Worm (Caenorhabditis elegans) whole organism, L3 larva: ENCODE results near the gene Y116A8B.4.

Source experiments
- daf-12 ChIP-seq: fragments of 150-350 bp; optimal IDR thresholded peaks from 2 replicates; lab custom pipeline; 2014; ENCODE audit warnings: missing biosample characterization, missing genetic modification reagents, missing genetic modification characterization
- lin-39 ChIP-seq: fragments of 150-350 bp; optimal IDR thresholded peaks from 2 replicates; lab custom pipeline; 2018; ENCODE audit warnings: missing biosample characterization, missing genetic modification reagents, missing genetic modification characterization
- lsy-12 ChIP-seq: sonication (generic microtip); optimal IDR thresholded peaks from 2 replicates; lab custom pipeline; 2016; ENCODE audit warnings: mild to moderate bottlenecking, missing genetic modification characterization, missing compliant biosample characterization
- nfya-1 ChIP-seq: sonication (generic microtip); optimal IDR thresholded peaks from 2 replicates; lab custom pipeline; 2017; ENCODE audit warnings: missing genetic modification characterization, mild to moderate bottlenecking, missing compliant biosample characterization, antibody characterized with exemption, moderate library complexity; ENCODE audit not compliant: insufficient read depth
- nhr-12 ChIP-seq: fragments of 150-350 bp; optimal IDR thresholded peaks from 2 replicates; lab custom pipeline; 2014; ENCODE audit warnings: missing biosample characterization, missing genetic modification characterization
- nhr-237 ChIP-seq: fragments of 150-350 bp; optimal IDR thresholded peaks from 2 replicates; lab custom pipeline; 2014; ENCODE audit warnings: missing biosample characterization, missing genetic modification characterization
- nhr-25 ChIP-seq: sonication (generic microtip); optimal IDR thresholded peaks from 2 replicates; lab custom pipeline; 2017; ENCODE audit warnings: missing biosample characterization, missing genetic modification characterization
- nhr-43 ChIP-seq: sonication (generic microtip); optimal IDR thresholded peaks from 2 replicates; lab custom pipeline; 2016; ENCODE audit warnings: mild to moderate bottlenecking, missing genetic modification characterization, missing compliant biosample characterization; ENCODE audit not compliant: poor library complexity, severe bottlenecking
- nhr-76 ChIP-seq: fragments of 150-350 bp; sonication (generic microtip); optimal IDR thresholded peaks from 5 replicates; lab custom pipeline; 2014; ENCODE audit warnings: missing biosample characterization, missing genetic modification characterization
- pha-4 ChIP-seq: fragments of 150-350 bp; optimal IDR thresholded peaks from 2 replicates; lab custom pipeline; 2014; ENCODE audit warnings: missing biosample characterization, missing genetic modification reagents, missing genetic modification characterization
- sea-2 ChIP-seq: fragments of 150-350 bp; sonication (generic microtip); optimal IDR thresholded peaks from 4 replicates; lab custom pipeline; 2014; ENCODE audit warnings: missing biosample characterization, missing genetic modification reagents, missing genetic modification characterization
- snpc-4 ChIP-seq: fragments of 150-350 bp; optimal IDR thresholded peaks from 2 replicates; lab custom pipeline; 2014; ENCODE audit warnings: missing biosample characterization, missing genetic modification characterization

DNA sequence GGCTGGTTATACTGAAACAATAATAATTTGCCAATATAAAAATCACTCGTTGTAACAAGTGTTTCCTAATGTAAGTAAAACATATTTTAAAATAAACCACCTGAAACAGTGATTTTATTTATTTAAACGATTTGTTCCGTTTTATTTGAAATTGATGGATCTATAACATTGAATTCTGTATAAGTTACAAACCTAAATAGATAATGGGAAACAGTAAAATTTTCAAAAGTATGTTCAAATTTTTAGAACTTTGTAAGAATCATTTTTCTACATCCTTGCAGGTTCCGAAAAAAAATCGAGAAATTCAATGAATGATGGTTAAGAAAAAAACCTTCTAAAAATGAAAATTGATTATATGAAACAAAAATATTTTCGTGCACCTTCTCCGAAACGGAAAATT lies 30.1 kb upstream of the Y116A8B.4 start:
- TF ChIP-seq lin-39 (tag; lab: Kevin White, UChicago) (no peak), nhr-25 (tag; lab: Kevin White, UChicago) (no peak), nhr-43 (tag; lab: Kevin White, UChicago) (no peak), daf-12 (tag; lab: Kevin White, UChicago) (no peak), sea-2 (no peak), nhr-237 (no peak), lsy-12 (no peak), pha-4 (tag; lab: Kevin White, UChicago) (no peak), nhr-76 (tag; lab: Kevin White, UChicago) (no peak), nfya-1 (no peak), snpc-4 (tag; lab: Kevin White, UChicago) (no peak), nhr-12 (no peak)
